Fruit fly (Drosophila melanogaster): Measurements from ENCODE around the gene Rac1.

DNA sequence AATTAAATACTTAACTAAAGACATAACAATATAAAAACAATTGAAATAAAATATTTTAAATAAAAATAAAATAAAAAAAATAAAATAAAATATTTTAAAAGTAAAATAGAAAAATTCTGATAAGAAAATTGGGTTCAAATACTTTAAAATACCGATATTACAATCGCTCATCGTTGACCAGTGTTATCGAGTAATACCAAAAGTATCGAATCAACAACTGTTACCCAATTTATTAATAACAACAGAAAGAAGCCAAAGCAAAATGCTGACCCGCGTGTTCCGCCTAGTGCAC is 48.4 kb upstream of the Rac1 start, which contains the start of gene CG9166:
- TF ChIP-seq CG9797 (GFP tag; optimal IDR thresholded peaks at IDR 0.05) (no peak), Adf1 (GFP tag; IDR thresholded peaks at IDR 0.05) (no peak), CG12744 (GFP tag; optimal IDR thresholded peaks at IDR 0.05) (no peak), insv (GFP tag; optimal IDR thresholded peaks at IDR 0.05) (peak in 1 of 2 experiments; percentile 90), crc (GFP tag; optimal IDR thresholded peaks at IDR 0.05) (no peak), bsh (GFP tag; optimal IDR thresholded peaks at IDR 0.05) (no peak), CG14710 (tag; optimal IDR thresholded peaks at IDR 0.05) (no peak), tll (GFP tag; optimal IDR thresholded peaks at IDR 0.05) (no peak), CG16779 (GFP tag; IDR thresholded peaks at IDR 0.05) (no peak), trh (GFP tag; optimal IDR thresholded peaks at IDR 0.05) (no peak), org-1 (GFP tag; optimal IDR thresholded peaks at IDR 0.05) (no peak), sna (GFP tag; IDR thresholded peaks at IDR 0.05; ENCODE audit: partially characterized antibody) (no peak), gce (GFP tag; IDR thresholded peaks at IDR 0.05) (no peak), bigmax (GFP tag; optimal IDR thresholded peaks at IDR 0.05) (no peak)

All from whole organism, embryonic.